Worm (Caenorhabditis elegans) whole organism, L3 larva: ENCODE data around the gene M05D6.5.

Source experiments
- ZK546.5 ChIP-seq: sonication (generic microtip); optimal IDR thresholded peaks from 2 replicates; lab custom pipeline; 2017; ENCODE audit warnings: missing biosample characterization, missing genetic modification characterization
- elt-2 ChIP-seq: sonication (generic microtip); optimal IDR thresholded peaks from 2 replicates; lab custom pipeline; 2016; ENCODE audit warnings: missing genetic modification reagents, mild to moderate bottlenecking, missing genetic modification characterization, missing compliant biosample characterization
- elt-3 ChIP-seq, 3 experiments: fragments of 150-350 bp in 1 of 3; sonication (generic microtip) in 2 of 3; optimal IDR thresholded peaks; 2 replicates in 2 of 3; 4 replicates in 1 of 3; lab custom pipeline; 2014 to 2017; ENCODE audit warnings: missing biosample characterization in 3 of 3, missing genetic modification characterization in 3 of 3
- fkh-10 ChIP-seq: sonication (generic microtip); optimal IDR thresholded peaks from 2 replicates; lab custom pipeline; 2017; ENCODE audit warnings: missing biosample characterization, missing genetic modification reagents, missing genetic modification characterization
- fos-1 ChIP-seq: fragments of 150-350 bp; optimal IDR thresholded peaks from 2 replicates; lab custom pipeline; 2014; ENCODE audit warnings: missing biosample characterization, missing genetic modification characterization
- jun-1 ChIP-seq: fragments of 150-350 bp; optimal IDR thresholded peaks from 2 replicates; lab custom pipeline; 2014; ENCODE audit warnings: missing biosample characterization, missing genetic modification reagents, missing genetic modification characterization
- lin-39 ChIP-seq: fragments of 150-350 bp; optimal IDR thresholded peaks from 2 replicates; lab custom pipeline; 2018; ENCODE audit warnings: missing biosample characterization, missing genetic modification reagents, missing genetic modification characterization
- nhr-25 ChIP-seq: sonication (generic microtip); optimal IDR thresholded peaks from 2 replicates; lab custom pipeline; 2017; ENCODE audit warnings: missing biosample characterization, missing genetic modification characterization
- nhr-28 ChIP-seq: fragments of 150-350 bp; optimal IDR thresholded peaks from 2 replicates; lab custom pipeline; 2014; ENCODE audit warnings: missing biosample characterization, missing genetic modification characterization
- nhr-76 ChIP-seq: fragments of 150-350 bp; sonication (generic microtip); optimal IDR thresholded peaks from 5 replicates; lab custom pipeline; 2014; ENCODE audit warnings: missing biosample characterization, missing genetic modification characterization
- nhr-77 ChIP-seq: fragments of 150-350 bp; optimal IDR thresholded peaks from 2 replicates; lab custom pipeline; 2014; ENCODE audit warnings: missing biosample characterization, missing genetic modification characterization
- pqm-1 ChIP-seq: fragments of 150-350 bp; optimal IDR thresholded peaks from 2 replicates; lab custom pipeline; 2017; ENCODE audit warnings: missing biosample characterization, missing genetic modification characterization, inconsistent platforms
- unc-39 ChIP-seq: sonication (generic microtip); optimal IDR thresholded peaks from 4 replicates; lab custom pipeline; 2017; ENCODE audit warnings: missing biosample characterization, missing genetic modification characterization

ce11 chrII:8525133-8525736 lies 43.2 kb upstream of the M05D6.5 start, which contains the start of the genes prp-9 and mrps-18B:
- TF ChIP-seq jun-1 (tag; lab: Kevin White, UChicago) (no peak), fkh-10 (GFP tag; lab: Kevin White, UChicago) (no peak), ZK546.5 (no peak), unc-39 (tag; lab: Kevin White, UChicago) (no peak), elt-3 (tag; optimal IDR thresholded peaks at IDR 0.05; lab: Kevin White, UChicago) (no peak), nhr-28 (tag; lab: Kevin White, UChicago) (no peak), nhr-25 (no peak), lin-39 (tag; lab: Kevin White, UChicago) (no peak), nhr-76 (tag; lab: Kevin White, UChicago) (no peak), fos-1 (tag; lab: Kevin White, UChicago) (no peak), elt-2 (tag; lab: Kevin White, UChicago) (peak; percentile 13), pqm-1 (no peak), nhr-77 (tag; lab: Kevin White, UChicago) (no peak)
